Worm (Caenorhabditis elegans) whole organism, L2 larva: Measurements from ENCODE around the gene ZK1240.3.

Experiments
- C34F6.9 ChIP-seq: fragments of 150-350 bp; optimal IDR thresholded peaks from 2 replicates; lab custom pipeline; 2014; ENCODE audit warnings: missing biosample characterization, missing genetic modification characterization
- R02D3.7 ChIP-seq: fragments of 150-350 bp; optimal IDR thresholded peaks from 2 replicates; lab custom pipeline; 2014; ENCODE audit warnings: missing biosample characterization, missing genetic modification characterization
- Y55F3AM.14 ChIP-seq: fragments of 200-800 bp; sonication (Bioruptor generic); optimal IDR thresholded peaks from 2 replicates; lab custom pipeline; 2018; ENCODE audit warnings: mild to moderate bottlenecking, missing genetic modification characterization, missing compliant biosample characterization
- ZK546.5 ChIP-seq: sonication (generic microtip); optimal IDR thresholded peaks from 2 replicates; lab custom pipeline; 2017; ENCODE audit warnings: missing biosample characterization, missing genetic modification characterization
- alr-1 ChIP-seq: fragments of 150-350 bp; optimal IDR thresholded peaks from 2 replicates; lab custom pipeline; 2014; ENCODE audit warnings: missing biosample characterization, missing genetic modification characterization
- aly-2 ChIP-seq: fragments of 150-350 bp; optimal IDR thresholded peaks from 2 replicates; lab custom pipeline; 2014; ENCODE audit warnings: missing biosample characterization, missing genetic modification characterization
- ama-1 ChIP-seq: fragments of 150-350 bp; optimal IDR thresholded peaks from 2 replicates; lab custom pipeline; 2018; ENCODE audit warnings: inconsistent platforms
- ceh-16 ChIP-seq: fragments of 150-350 bp; optimal IDR thresholded peaks from 2 replicates; lab custom pipeline; 2014; ENCODE audit warnings: missing biosample characterization, missing genetic modification characterization
- ceh-82 ChIP-seq: fragments of 150-350 bp; optimal IDR thresholded peaks from 2 replicates; lab custom pipeline; 2014; ENCODE audit warnings: missing biosample characterization, missing genetic modification characterization
- crh-2 ChIP-seq: sonication (generic microtip); optimal IDR thresholded peaks from 2 replicates; lab custom pipeline; 2017; ENCODE audit warnings: missing biosample characterization, missing genetic modification characterization
- egl-27 ChIP-seq: sonication (generic microtip); optimal IDR thresholded peaks from 3 replicates; lab custom pipeline; 2017; ENCODE audit warnings: missing biosample characterization, missing genetic modification reagents, missing genetic modification characterization
- elt-3 ChIP-seq: sonication (generic microtip); optimal IDR thresholded peaks from 2 replicates; lab custom pipeline; 2017; ENCODE audit warnings: missing biosample characterization, missing genetic modification characterization
- gmeb-1 ChIP-seq: fragments of 150-350 bp; optimal IDR thresholded peaks from 2 replicates; lab custom pipeline; 2014; ENCODE audit warnings: missing biosample characterization, missing genetic modification characterization
- lin-11 ChIP-seq: fragments of 150-350 bp; sonication (generic microtip); optimal IDR thresholded peaks from 2 replicates; lab custom pipeline; 2014; ENCODE audit warnings: missing biosample characterization, missing genetic modification characterization, inconsistent platforms, mixed read lengths
- lin-13 ChIP-seq: fragments of 150-350 bp; optimal IDR thresholded peaks from 2 replicates; lab custom pipeline; 2014; ENCODE audit warnings: missing biosample characterization, missing genetic modification reagents, missing genetic modification characterization
- lin-39 ChIP-seq: fragments of 150-350 bp; optimal IDR thresholded peaks from 2 replicates; lab custom pipeline; 2014; ENCODE audit warnings: missing biosample characterization, missing genetic modification reagents, missing genetic modification characterization
- lsy-2 ChIP-seq, 2 experiments: fragments of 150-350 bp in 1 of 2; sonication (generic microtip) in 1 of 2; optimal IDR thresholded peaks; 2 replicates each; lab custom pipeline; 2014 to 2017; ENCODE audit warnings: missing biosample characterization in 2 of 2, missing genetic modification characterization in 2 of 2
- mab-5 ChIP-seq: fragments of 150-350 bp; optimal IDR thresholded peaks from 2 replicates; lab custom pipeline; 2014; ENCODE audit warnings: missing biosample characterization, missing genetic modification characterization
- mdl-1 ChIP-seq, 2 experiments: fragments of 150-350 bp in 1 of 2; sonication (generic microtip) in 1 of 2; optimal IDR thresholded peaks; 2 replicates each; lab custom pipeline; 2017; ENCODE audit warnings: missing biosample characterization in 2 of 2, missing genetic modification characterization in 2 of 2
- nhr-129 ChIP-seq: fragments of 150-350 bp; optimal IDR thresholded peaks from 2 replicates; lab custom pipeline; 2014; ENCODE audit warnings: missing biosample characterization, missing genetic modification characterization
- nhr-21 ChIP-seq: fragments of 150-350 bp; optimal IDR thresholded peaks from 2 replicates; lab custom pipeline; 2014; ENCODE audit warnings: missing biosample characterization, missing genetic modification characterization
- nhr-23 ChIP-seq: fragments of 150-350 bp; optimal IDR thresholded peaks from 2 replicates; lab custom pipeline; 2014; ENCODE audit warnings: missing biosample characterization, missing genetic modification reagents, missing genetic modification characterization
- nhr-237 ChIP-seq: fragments of 150-350 bp; optimal IDR thresholded peaks from 2 replicates; lab custom pipeline; 2014; ENCODE audit warnings: missing biosample characterization, missing genetic modification characterization
- nhr-77 ChIP-seq: fragments of 150-350 bp; optimal IDR thresholded peaks from 2 replicates; lab custom pipeline; 2014; ENCODE audit warnings: missing biosample characterization, missing genetic modification characterization
- sma-9 ChIP-seq, 2 experiments: fragments of 150-350 bp in 1 of 2; sonication (generic microtip) in 1 of 2; optimal IDR thresholded peaks; 2 replicates each; lab custom pipeline; 2014 to 2016; ENCODE audit warnings: missing genetic modification characterization in 2 of 2, mild to moderate bottlenecking in 1 of 2, missing biosample characterization in 1 of 2, missing compliant biosample characterization in 1 of 2, missing genetic modification reagents in 1 of 2, moderate library complexity in 1 of 2
- unc-55 ChIP-seq: fragments of 150-350 bp; sonication (generic microtip); optimal IDR thresholded peaks from 3 replicates; lab custom pipeline; 2014; ENCODE audit warnings: missing biosample characterization, missing genetic modification reagents, missing genetic modification characterization
- unc-62 ChIP-seq: fragments of 150-350 bp; optimal IDR thresholded peaks from 2 replicates; lab custom pipeline; 2014; ENCODE audit warnings: missing biosample characterization, missing genetic modification reagents, missing genetic modification characterization
- zag-1 ChIP-seq: fragments of 150-350 bp; optimal IDR thresholded peaks from 2 replicates; lab custom pipeline; 2014; ENCODE audit warnings: missing biosample characterization, missing genetic modification characterization
- ztf-11 ChIP-seq: sonication (generic microtip); optimal IDR thresholded peaks from 2 replicates; lab custom pipeline; 2017; ENCODE audit warnings: missing biosample characterization, missing genetic modification characterization

The ZK1240.3 gene

DNA sequence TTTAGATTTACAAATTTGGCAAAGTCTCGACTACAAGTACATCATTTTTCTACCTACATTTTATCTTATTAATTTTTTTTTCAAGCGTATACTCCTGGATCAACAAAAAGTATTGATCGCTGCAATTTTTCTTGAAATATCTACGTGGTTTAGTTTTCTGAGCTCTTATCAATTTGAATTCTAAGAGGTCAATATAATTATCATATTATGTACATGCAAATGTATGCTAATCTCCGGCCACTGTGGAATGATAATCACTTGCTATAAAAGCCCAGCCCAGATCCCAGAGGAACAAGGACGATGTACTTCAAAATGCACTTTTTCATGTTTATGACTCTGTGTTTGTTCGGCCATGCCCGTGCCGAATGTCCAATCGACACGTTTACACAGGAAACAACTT lies 36.7 kb downstream of the ZK1240.3 start, which contains the start of gene F43C11.1:
F43C11.1 (plus strand) TSS at position 301 of the 400 bp plus-strand sequence.
- TF ChIP-seq ama-1 (no peak), lin-11 (tag; lab: Kevin White, UChicago) (no peak), aly-2 (tag; lab: Kevin White, UChicago) (no peak)

ce11 chrII:2359965-2360364 lies 39.8 kb downstream of the ZK1240.3 start, which contains the start of gene F43C11.16:
F43C11.16 (minus strand) TSS chrII:2360065.
- no peak for TF ChIP-seq ceh-82
- no peak for TF ChIP-seq nhr-21 (tag; lab: Kevin White, UChicago)
- TF ChIP-seq nhr-77 (tag; lab: Kevin White, UChicago): no peak
- no peak for TF ChIP-seq zag-1 (tag; lab: Kevin White, UChicago)
- TF ChIP-seq mdl-1 (tag; optimal IDR thresholded peaks at IDR 0.05; lab: Kevin White, UChicago): no peak
- no peak for TF ChIP-seq nhr-129 (tag; lab: Kevin White, UChicago)
- no peak for TF ChIP-seq ama-1
- no peak for TF ChIP-seq elt-3 (tag; lab: Kevin White, UChicago)
- no peak for TF ChIP-seq gmeb-1
- TF ChIP-seq sma-9 (GFP tag; optimal IDR thresholded peaks at IDR 0.05; lab: Kevin White, UChicago): no peak
- no peak for TF ChIP-seq sma-9 (tag; optimal IDR thresholded peaks at IDR 0.05; lab: Kevin White, UChicago)

DNA sequence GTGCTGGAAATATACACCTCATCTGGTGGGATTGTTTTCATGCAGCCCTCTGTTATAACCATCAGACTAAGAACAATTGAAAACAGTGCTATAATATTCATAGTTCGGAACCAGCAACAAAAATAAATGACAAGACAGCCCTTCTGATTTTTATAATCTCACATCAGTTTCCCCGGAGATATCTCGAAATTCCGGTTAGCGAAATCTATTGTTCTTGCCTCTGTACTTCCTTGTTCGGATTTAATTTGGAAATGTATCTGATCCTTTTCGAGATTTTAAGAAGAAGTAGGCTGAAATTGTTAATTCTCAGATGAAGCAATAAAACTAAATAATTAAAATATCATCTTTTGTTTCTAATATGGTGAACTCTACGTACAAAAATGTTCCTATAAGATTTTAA lies 43.5 kb downstream of the ZK1240.3 start, which contains the start of gene F43C11.11:
F43C11.11 (minus strand) TSS at position 101 of the 400 bp plus-strand sequence.
- TF ChIP-seq ZK546.5 (tag; lab: Kevin White, UChicago) (no peak), alr-1 (tag; lab: Kevin White, UChicago) (no peak), egl-27 (no peak), unc-55 (GFP tag; lab: Kevin White, UChicago) (no peak), lin-13 (GFP tag; lab: Kevin White, UChicago) (no peak)

DNA sequence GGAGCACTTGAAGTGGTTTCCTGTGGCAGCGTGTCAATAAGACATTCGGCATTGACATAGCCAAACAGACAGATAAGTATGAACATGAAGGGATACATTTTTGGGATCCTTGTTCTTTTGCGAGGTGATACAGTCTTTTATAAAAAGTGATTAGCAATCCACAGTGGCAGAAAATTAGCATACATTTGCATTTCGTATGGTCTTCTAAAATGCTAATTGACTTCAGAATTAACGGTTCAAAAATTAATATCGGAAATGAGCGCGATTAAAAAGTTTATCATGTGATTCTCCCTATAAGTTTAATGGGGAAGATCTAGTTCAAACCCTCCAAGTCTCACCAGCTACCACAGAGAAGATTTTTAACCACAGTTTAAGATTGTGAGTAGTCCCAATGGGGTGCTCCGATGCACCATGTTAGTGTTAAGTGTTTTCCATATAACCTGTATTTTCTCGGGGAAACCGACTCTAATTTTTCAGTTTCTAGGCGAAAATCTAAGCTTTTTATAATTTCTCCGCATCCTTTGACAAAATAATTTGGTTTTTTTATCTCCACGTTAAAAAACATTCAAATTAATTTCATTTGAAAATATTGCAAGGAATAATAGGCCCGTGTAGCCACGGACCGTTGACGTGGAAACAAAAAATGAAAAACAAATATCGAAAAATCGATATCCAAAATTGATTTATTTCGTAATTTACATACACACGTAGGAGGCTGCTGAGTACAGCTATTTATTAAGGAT lies 46.7 kb downstream of the ZK1240.3 start, which contains the start of the genes F43C11.12 and F16G10.5:
F43C11.12 (minus strand) TSS at position 101 of the 743 bp plus-strand sequence.
F16G10.5 (plus strand) TSS at position 693 of the 743 bp plus-strand sequence.
- TF ChIP-seq mdl-1 (tag; optimal IDR thresholded peaks at IDR 0.05; lab: Kevin White, UChicago) (no peak), lsy-2 (tag; optimal IDR thresholded peaks at IDR 0.05; lab: Kevin White, UChicago) (no peak), ceh-16 (no peak), Y55F3AM.14 (GFP tag; lab: Kevin White, UChicago) (no peak), lin-13 (GFP tag; lab: Kevin White, UChicago) (no peak), crh-2 (no peak), lin-39 (tag; lab: Kevin White, UChicago) (no peak), nhr-237 (no peak)

ce11 chrII:2368956-2369355 lies 48.8 kb downstream of the ZK1240.3 start, which contains the start of gene hpo-25:
hpo-25 (plus strand) TSS chrII:2369256.
- TF ChIP-seq nhr-23 (no peak), ztf-11 (no peak), zag-1 (tag; lab: Kevin White, UChicago) (no peak), R02D3.7 (tag; lab: Kevin White, UChicago) (no peak), nhr-129 (tag; lab: Kevin White, UChicago) (no peak), mab-5 (tag; lab: Kevin White, UChicago) (no peak), unc-62 (GFP tag; lab: Kevin White, UChicago) (no peak), C34F6.9 (tag; lab: Kevin White, UChicago) (no peak), ceh-82 (no peak)
